Fruit fly (Drosophila melanogaster) whole organism, embryonic: ENCODE results near the gene CG33299.

Source experiments
- BEAF-32 ChIP-seq: fragments of 200-800 bp; sonication (Bioruptor generic); optimal IDR thresholded peaks from 3 replicates; lab custom pipeline; 2017; ENCODE audit warnings: missing biosample characterization, missing genetic modification characterization, mild to moderate bottlenecking, moderate library complexity, missing genetic modification reagents
- CG10147 ChIP-seq: fragments of 200-800 bp; sonication (Bioruptor generic); optimal IDR thresholded peaks from 2 replicates; lab custom pipeline; 2019; ENCODE audit warnings: missing biosample characterization, mild to moderate bottlenecking, missing genetic modification characterization, moderate library complexity
- CG10274 ChIP-seq: fragments of 200-800 bp; sonication (Bioruptor generic); optimal IDR thresholded peaks from 3 replicates; lab custom pipeline; 2017; ENCODE audit warnings: missing biosample characterization, mild to moderate bottlenecking, missing genetic modification characterization
- CG10565 ChIP-seq: fragments of 200-800 bp; sonication (Bioruptor generic); optimal IDR thresholded peaks from 3 replicates; lab custom pipeline; 2016; ENCODE audit warnings: missing biosample characterization, mild to moderate bottlenecking, missing genetic modification characterization
- CG11247 ChIP-seq: fragments of 200-800 bp; sonication (Bioruptor generic); IDR thresholded peaks from 2 replicates; pipeline ENCODE4 v1.3.6; 2022; ENCODE audit warnings: missing biosample characterization, missing genetic modification characterization
- CG12071 ChIP-seq: fragments of 200-800 bp; sonication (Bioruptor generic); optimal IDR thresholded peaks from 3 replicates; lab custom pipeline; 2018; ENCODE audit warnings: missing biosample characterization, mild to moderate bottlenecking, missing genetic modification characterization
- CG13287 ChIP-seq: fragments of 200-800 bp; sonication (Bioruptor generic); IDR thresholded peaks from 2 replicates; pipeline ENCODE4 v1.3.6; 2022; ENCODE audit warnings: missing biosample characterization, missing genetic modification characterization; ENCODE audit not compliant: partially characterized antibody
- CG15269 ChIP-seq: fragments of 200-800 bp; sonication (Bioruptor generic); optimal IDR thresholded peaks from 2 replicates; lab custom pipeline; 2018; ENCODE audit warnings: missing biosample characterization, mild to moderate bottlenecking, missing genetic modification characterization, moderate library complexity
- CG1529 ChIP-seq: fragments of 200-800 bp; sonication (Bioruptor generic); optimal IDR thresholded peaks from 3 replicates; lab custom pipeline; 2018; ENCODE audit warnings: missing biosample characterization, missing genetic modification characterization
- CG1647 ChIP-seq: fragments of 200-800 bp; sonication (Bioruptor generic); optimal IDR thresholded peaks from 3 replicates; lab custom pipeline; 2016; ENCODE audit warnings: missing biosample characterization, missing genetic modification characterization
- CG17802 ChIP-seq: fragments of 200-800 bp; sonication (Bioruptor generic); optimal IDR thresholded peaks from 2 replicates; lab custom pipeline; 2018; ENCODE audit warnings: missing biosample characterization, mild to moderate bottlenecking, missing genetic modification characterization, moderate library complexity
- CG17912 ChIP-seq: fragments of 200-800 bp; sonication (Bioruptor generic); optimal IDR thresholded peaks from 2 replicates; lab custom pipeline; 2018; ENCODE audit warnings: missing biosample characterization, mild to moderate bottlenecking, missing genetic modification characterization
- CG18262 ChIP-seq: fragments of 200-800 bp; optimal IDR thresholded peaks from 3 replicates; lab custom pipeline; 2019; ENCODE audit warnings: missing biosample characterization, mild to moderate bottlenecking, missing genetic modification characterization, moderate library complexity
- CG2129 ChIP-seq: fragments of 200-800 bp; sonication (Bioruptor generic); IDR thresholded peaks from 2 replicates; pipeline ENCODE4 v1.3.6; 2022; ENCODE audit warnings: missing biosample characterization, missing genetic modification characterization; ENCODE audit not compliant: partially characterized antibody
- CG3163 ChIP-seq: fragments of 200-800 bp; sonication (Bioruptor generic); optimal IDR thresholded peaks from 3 replicates; lab custom pipeline; 2016; ENCODE audit warnings: missing biosample characterization, missing genetic modification characterization
- CG32767 ChIP-seq: fragments of 200-800 bp; sonication (Bioruptor generic); IDR thresholded peaks from 2 replicates; pipeline ENCODE4 v1.3.6; 2022; ENCODE audit warnings: missing biosample characterization, missing genetic modification characterization
- CG3281 ChIP-seq: fragments of 200-800 bp; sonication (Bioruptor generic); optimal IDR thresholded peaks from 3 replicates; lab custom pipeline; 2017; ENCODE audit warnings: missing biosample characterization, mild to moderate bottlenecking, missing genetic modification characterization
- CG3726 ChIP-seq: fragments of 200-800 bp; sonication (Bioruptor generic); IDR thresholded peaks from 3 replicates; pipeline ENCODE4, ENCODE4 v1.3.6; 2022; ENCODE audit warnings: missing biosample characterization, missing genetic modification characterization
- CG4282 ChIP-seq: fragments of 200-800 bp; sonication (Bioruptor generic); optimal IDR thresholded peaks from 2 replicates; lab custom pipeline; 2016; ENCODE audit warnings: missing biosample characterization, missing genetic modification characterization
- CG4617 ChIP-seq: fragments of 200-800 bp; sonication (Bioruptor generic); optimal IDR thresholded peaks from 3 replicates; lab custom pipeline; 2016; ENCODE audit warnings: missing biosample characterization, missing genetic modification characterization, borderline replicate concordance
- CG4730 ChIP-seq: fragments of 200-800 bp; sonication (Bioruptor generic); IDR thresholded peaks from 2 replicates; pipeline ENCODE4 v1.3.6; 2022; ENCODE audit warnings: missing biosample characterization, missing genetic modification characterization
- CG6765 ChIP-seq: fragments of 200-800 bp; sonication (Bioruptor generic); optimal IDR thresholded peaks from 3 replicates; lab custom pipeline; 2017; ENCODE audit warnings: missing biosample characterization, mild to moderate bottlenecking, missing genetic modification characterization
- CG6854 ChIP-seq: fragments of 200-800 bp; sonication (Bioruptor generic); optimal IDR thresholded peaks from 3 replicates; lab custom pipeline; 2017; ENCODE audit warnings: missing biosample characterization, mild to moderate bottlenecking, missing genetic modification characterization
- CG7745 ChIP-seq: fragments of 200-800 bp; sonication (Bioruptor generic); optimal IDR thresholded peaks from 2 replicates; lab custom pipeline; 2018; ENCODE audit warnings: missing biosample characterization, mild to moderate bottlenecking, missing genetic modification characterization, moderate library complexity
- CTCF ChIP-seq: fragments of 200-800 bp; sonication (Bioruptor generic); optimal IDR thresholded peaks from 2 replicates; lab custom pipeline; 2017; ENCODE audit warnings: missing biosample characterization, mild to moderate bottlenecking, missing genetic modification characterization, moderate library complexity
- HLHmδ ChIP-seq: fragments of 200-800 bp; sonication (Bioruptor generic); optimal IDR thresholded peaks from 2 replicates; lab custom pipeline; 2018; ENCODE audit warnings: missing biosample characterization, mild to moderate bottlenecking, missing genetic modification characterization, moderate library complexity
- Hr78 ChIP-seq, 2 experiments: fragments of 200-800 bp in 1 of 2; fragments of >200 bp in 1 of 2; sonication (Bioruptor generic) in 1 of 2; optimal IDR thresholded peaks; 2 replicates each; lab custom pipeline; 2017 to 2019; ENCODE audit warnings: missing biosample characterization in 2 of 2, missing genetic modification characterization in 2 of 2, mild to moderate bottlenecking in 1 of 2, moderate library complexity in 1 of 2
- Myb ChIP-seq: fragments of 200-800 bp; sonication (Bioruptor generic); optimal IDR thresholded peaks from 2 replicates; lab custom pipeline; 2016; ENCODE audit warnings: missing biosample characterization, missing genetic modification characterization
- Sox102F ChIP-seq: fragments of 200-800 bp; sonication (Bioruptor generic); optimal IDR thresholded peaks from 2 replicates; lab custom pipeline; 2018; ENCODE audit warnings: missing biosample characterization, mild to moderate bottlenecking, missing genetic modification characterization, moderate library complexity
- ara ChIP-seq: fragments of 200-800 bp; sonication (Bioruptor generic); IDR thresholded peaks from 2 replicates; pipeline ENCODE4 v1.3.6; 2022; ENCODE audit warnings: missing biosample characterization, missing genetic modification characterization
- bowl ChIP-seq: fragments of 200-800 bp; sonication (Bioruptor generic); IDR thresholded peaks from 2 replicates; pipeline ENCODE4 v1.3.6; 2022; ENCODE audit warnings: missing biosample characterization, missing genetic modification characterization
- br ChIP-seq: fragments of >200 bp; optimal IDR thresholded peaks from 2 replicates; lab custom pipeline; 2017
- corto ChIP-seq: fragments of 200-800 bp; sonication (Bioruptor generic); optimal IDR thresholded peaks from 2 replicates; lab custom pipeline; 2016; ENCODE audit warnings: missing biosample characterization, mild to moderate bottlenecking, missing genetic modification characterization, moderate library complexity
- crol ChIP-seq: fragments of 200-800 bp; sonication (Bioruptor generic); IDR thresholded peaks from 2 replicates; pipeline ENCODE4 v1.3.6; 2022; ENCODE audit warnings: missing biosample characterization, missing genetic modification characterization
- ems ChIP-seq: fragments of 200-800 bp; sonication (Bioruptor generic); optimal IDR thresholded peaks from 3 replicates; lab custom pipeline; 2016; ENCODE audit warnings: missing biosample characterization, missing genetic modification characterization
- ewg ChIP-seq: fragments of 200-800 bp; sonication (Bioruptor generic); optimal IDR thresholded peaks from 3 replicates; lab custom pipeline; 2017; ENCODE audit warnings: mild to moderate bottlenecking, missing biosample characterization, missing genetic modification reagents, missing genetic modification characterization
- exex ChIP-seq: fragments of 200-800 bp; sonication (Bioruptor generic); optimal IDR thresholded peaks from 4 replicates; lab custom pipeline; 2018; ENCODE audit warnings: missing biosample characterization, mild to moderate bottlenecking, missing genetic modification characterization, moderate library complexity
- gfzf ChIP-seq: fragments of 200-800 bp; sonication (Bioruptor generic); optimal IDR thresholded peaks from 2 replicates; lab custom pipeline; 2016; ENCODE audit warnings: missing biosample characterization, mild to moderate bottlenecking, missing genetic modification characterization, moderate library complexity
- grau ChIP-seq: fragments of 200-800 bp; optimal IDR thresholded peaks from 3 replicates; lab custom pipeline; 2019; ENCODE audit warnings: missing biosample characterization, mild to moderate bottlenecking, missing genetic modification characterization, moderate library complexity
- hbn ChIP-seq: fragments of 200-800 bp; sonication (Bioruptor generic); IDR thresholded peaks from 2 replicates; pipeline ENCODE4 v1.3.6; 2022; ENCODE audit warnings: missing biosample characterization, missing genetic modification characterization; ENCODE audit not compliant: partially characterized antibody
- lmd ChIP-seq: fragments of 200-800 bp; sonication (Bioruptor generic); IDR thresholded peaks from 2 replicates; pipeline ENCODE4 v1.3.6; 2022; ENCODE audit warnings: missing biosample characterization, missing genetic modification characterization
- mld ChIP-seq: fragments of 200-800 bp; sonication (Bioruptor generic); IDR thresholded peaks from 3 replicates; pipeline ENCODE4 v1.3.6; 2022; ENCODE audit warnings: missing biosample characterization, missing genetic modification characterization; ENCODE audit not compliant: partially characterized antibody
- pb ChIP-seq: fragments of 200-800 bp; sonication (Bioruptor generic); optimal IDR thresholded peaks from 3 replicates; lab custom pipeline; 2016; ENCODE audit warnings: missing biosample characterization, missing genetic modification characterization
- scrt ChIP-seq: fragments of 200-800 bp; sonication (Bioruptor generic); optimal IDR thresholded peaks from 2 replicates; lab custom pipeline; 2018; ENCODE audit warnings: missing biosample characterization, mild to moderate bottlenecking, missing genetic modification characterization, moderate library complexity
- sens-2 ChIP-seq: fragments of 200-800 bp; sonication (Bioruptor generic); IDR thresholded peaks from 2 replicates; pipeline ENCODE4 v1.3.6; 2022; ENCODE audit warnings: missing biosample characterization, missing genetic modification characterization
- slbo ChIP-seq: fragments of 200-800 bp; sonication (Bioruptor generic); IDR thresholded peaks from 2 replicates; pipeline ENCODE4 v1.3.6; 2022; ENCODE audit warnings: missing biosample characterization, missing genetic modification characterization
- tap ChIP-seq: fragments of 200-800 bp; optimal IDR thresholded peaks from 3 replicates; lab custom pipeline; 2019; ENCODE audit warnings: missing biosample characterization, mild to moderate bottlenecking, missing genetic modification characterization, moderate library complexity
- tx ChIP-seq: fragments of 200-800 bp; sonication (Bioruptor generic); optimal IDR thresholded peaks from 2 replicates; lab custom pipeline; 2016; ENCODE audit warnings: missing biosample characterization, missing genetic modification characterization
- wek ChIP-seq: fragments of 200-800 bp; sonication (Bioruptor generic); optimal IDR thresholded peaks from 3 replicates; lab custom pipeline; 2018; ENCODE audit warnings: missing biosample characterization, mild to moderate bottlenecking, missing genetic modification characterization, moderate library complexity
- zfh1 ChIP-seq: fragments of 200-800 bp; sonication (Bioruptor generic); IDR thresholded peaks from 3 replicates; pipeline ENCODE4 v1.3.6; 2022; ENCODE audit warnings: missing biosample characterization, missing genetic modification characterization

Gene CG33299

dm6 chr2L:9633811-9634436 lies 22.5 kb upstream of the CG33299 start, which contains the start of gene Apoltp (continued):
- no peak for TF ChIP-seq wek
- no peak for TF ChIP-seq CG7745 (tag; lab: Kevin White, UChicago)
- peak in 1 of 2 experiments; percentile 63 for TF ChIP-seq Hr78 (GFP tag; optimal IDR thresholded peaks at IDR 0.05; lab: Kevin White, UChicago)
- 0 out of 2 replicates have a peak, but pooled peaks have one; percentile 8 for TF ChIP-seq bowl
- no peak for TF ChIP-seq br (lab: Kevin White, UChicago)
- peak; percentile 78 for TF ChIP-seq lmd
- no peak for TF ChIP-seq Myb
- no peak for TF ChIP-seq HLHmδ (GFP tag; lab: Kevin White, UChicago)
- no peak for TF ChIP-seq ewg (GFP tag; lab: Kevin White, UChicago)
- peak; percentile 69; the same call in 2 of the 3 replicates for TF ChIP-seq zfh1 (GFP tag; lab: Robert Waterston, UW)
- TF ChIP-seq exex, result peak; percentile 34
- TF ChIP-seq hbn (GFP tag; lab: Robert Waterston, UW), result no peak
- no peak for TF ChIP-seq sens-2 (GFP tag; lab: Robert Waterston, UW)
- peak; percentile 58 for TF ChIP-seq CG4730 (GFP tag; lab: Robert Waterston, UW)
- no peak for TF ChIP-seq CTCF
- 0 out of 2 replicates have a peak, but pooled peaks have one; percentile 32 for TF ChIP-seq CG32767
- TF ChIP-seq CG18262 (tag; lab: Kevin White, UChicago), result peak; percentile 68
- no peak for TF ChIP-seq mld (GFP tag; lab: Robert Waterston, UW)
- no peak for TF ChIP-seq CG10274 (GFP tag; lab: Kevin White, UChicago)
- peak; percentile 9 for TF ChIP-seq CG1529 (GFP tag; lab: Kevin White, UChicago)
- peak; percentile 56 for TF ChIP-seq tap (tag; lab: Kevin White, UChicago)
- TF ChIP-seq BEAF-32 (GFP tag; lab: Kevin White, UChicago), result no peak
- TF ChIP-seq CG3163 (GFP tag; lab: Kevin White, UChicago), result no peak
- TF ChIP-seq CG10147 (GFP tag; lab: Kevin White, UChicago), result no peak
- TF ChIP-seq CG17912, result no peak
- TF ChIP-seq ara, result 0 out of 2 replicates have a peak, but pooled peaks have one; percentile 63
- TF ChIP-seq CG4617, result no peak
- TF ChIP-seq CG12071 (GFP tag; lab: Kevin White, UChicago), result peak; percentile 16
- TF ChIP-seq ems (GFP tag; lab: Kevin White, UChicago), result peak; percentile 46
- peak; percentile 72 for TF ChIP-seq scrt
- TF ChIP-seq CG15269, result peak; percentile 64
- peak; percentile 29 for TF ChIP-seq pb
- peak; percentile 66 for TF ChIP-seq Sox102F (GFP tag; lab: Kevin White, UChicago)
- peak; percentile 71 for TF ChIP-seq CG6854
- no peak for TF ChIP-seq crol (GFP tag; lab: Robert Waterston, UW)
- TF ChIP-seq slbo, result peak; percentile 85
- no peak for TF ChIP-seq CG4282
- TF ChIP-seq CG10565 (GFP tag; lab: Kevin White, UChicago), result no peak
- TF ChIP-seq CG3726 (GFP tag; lab: Robert Waterston, UW), result 0 out of 3 replicates have a peak, but pooled peaks have one; percentile 12
- TF ChIP-seq CG3281 (GFP tag; lab: Kevin White, UChicago), result peak; percentile 80
- TF ChIP-seq tx (GFP tag; lab: Kevin White, UChicago), result no peak
- TF ChIP-seq CG2129, result no peak
- TF ChIP-seq gfzf (GFP tag; lab: Kevin White, UChicago), result no peak
- no peak for TF ChIP-seq CG13287
- peak; percentile 66 for TF ChIP-seq CG11247 (GFP tag; lab: Robert Waterston, UW)
- TF ChIP-seq grau (tag; lab: Kevin White, UChicago), result peak; percentile 72
- TF ChIP-seq CG6765, result peak; percentile 69
- TF ChIP-seq CG17802 (tag; lab: Kevin White, UChicago), result peak; percentile 8
- peak; percentile 38 for TF ChIP-seq corto (GFP tag; lab: Kevin White, UChicago)
- TF ChIP-seq CG1647 (GFP tag; lab: Kevin White, UChicago), result peak; percentile 1
